Worm (Caenorhabditis elegans) whole organism, early embryonic: Measurements from ENCODE around the gene K12B6.9.

Source experiments
- B0310.2 ChIP-seq: sonication (generic microtip); optimal IDR thresholded peaks from 2 replicates; lab custom pipeline; 2016; ENCODE audit warnings: mild to moderate bottlenecking, missing genetic modification characterization, missing compliant biosample characterization
- aly-1 ChIP-seq: sonication (generic microtip); optimal IDR thresholded peaks from 2 replicates; lab custom pipeline; 2016; ENCODE audit warnings: missing genetic modification characterization, missing compliant biosample characterization
- ama-1 ChIP-seq: fragments of 150-350 bp; optimal IDR thresholded peaks from 2 replicates; lab custom pipeline; 2014
- ceh-13 ChIP-seq: fragments of 200-800 bp; sonication (Bioruptor generic); optimal IDR thresholded peaks from 2 replicates; lab custom pipeline; 2018; ENCODE audit warnings: mild to moderate bottlenecking, missing genetic modification characterization, missing compliant biosample characterization
- ceh-36 ChIP-seq: sonication (generic microtip); optimal IDR thresholded peaks from 2 replicates; lab custom pipeline; 2016; ENCODE audit warnings: missing genetic modification characterization, inconsistent platforms, missing compliant biosample characterization
- ets-7 ChIP-seq: sonication (generic microtip); optimal IDR thresholded peaks from 2 replicates; lab custom pipeline; 2016; ENCODE audit warnings: missing genotype, missing genetic modification characterization, missing compliant biosample characterization
- flt-1 ChIP-seq: fragments of 200-800 bp; sonication (Bioruptor generic); IDR thresholded peaks from 2 replicates; pipeline ENCODE4 v1.3.6; 2022; ENCODE audit warnings: missing genetic modification characterization, missing compliant biosample characterization
- hmg-4 ChIP-seq: fragments of 200-800 bp; sonication (Bioruptor generic); optimal IDR thresholded peaks from 2 replicates; lab custom pipeline; 2018; ENCODE audit warnings: mild to moderate bottlenecking, missing genetic modification characterization, missing compliant biosample characterization
- scrt-1 ChIP-seq: fragments of 200-800 bp; sonication (Bioruptor generic); IDR thresholded peaks from 2 replicates; pipeline ENCODE4 v1.3.6; 2022; ENCODE audit warnings: missing genetic modification characterization, missing compliant biosample characterization
- sea-1 ChIP-seq: fragments of 200-800 bp; sonication (Bioruptor generic); conservative IDR thresholded peaks from 2 replicates; pipeline ENCODE4 v1.3.6; 2022; ENCODE audit warnings: missing genetic modification characterization, missing compliant biosample characterization
- tbx-37 ChIP-seq: fragments of 200-800 bp; sonication (Bioruptor generic); conservative IDR thresholded peaks from 2 replicates; pipeline ENCODE4 v1.3.6; 2022; ENCODE audit warnings: missing genetic modification reagents, missing genetic modification characterization, missing compliant biosample characterization

- TF ChIP-seq hmg-4, result no peak
- TF ChIP-seq sea-1 (GFP tag; lab: Robert Waterston, UW), result no peak
- TF ChIP-seq ama-1 (lab: Kevin White, UChicago), result no peak
- no peak for TF ChIP-seq flt-1 (GFP tag; lab: Robert Waterston, UW)
- TF ChIP-seq B0310.2, result no peak
- no peak for TF ChIP-seq ets-7 (tag; lab: Kevin White, UChicago)
- no peak for TF ChIP-seq ceh-36 (tag; lab: Kevin White, UChicago)
- no peak for TF ChIP-seq aly-1 (tag; lab: Kevin White, UChicago)
- no peak for TF ChIP-seq tbx-37 (GFP tag; lab: Robert Waterston, UW)
- TF ChIP-seq ceh-13 (GFP tag; lab: Kevin White, UChicago), result no peak
- TF ChIP-seq scrt-1 (GFP tag; lab: Robert Waterston, UW), result no peak
Measured at ce11 chrV:6267978-6268377, 24.5 kb downstream of the K12B6.9 start.
